Worm (Caenorhabditis elegans) whole organism, mixed stage, embryonic: ENCODE data around the gene str-85.

Experiments used
- bed-3 ChIP-seq: fragments of 200-800 bp; sonication (Bioruptor generic); optimal IDR thresholded peaks from 3 replicates; lab custom pipeline; 2018; ENCODE audit warnings: mild to moderate bottlenecking, missing genetic modification characterization, moderate library complexity, missing compliant biosample characterization
- blmp-1 ChIP-seq: fragments of 150-350 bp; optimal IDR thresholded peaks from 2 replicates; lab custom pipeline; 2014; ENCODE audit warnings: missing biosample characterization, missing genetic modification characterization
- ceh-39 ChIP-seq: fragments of 150-350 bp; optimal IDR thresholded peaks from 2 replicates; lab custom pipeline; 2014; ENCODE audit warnings: missing biosample characterization, missing genetic modification characterization
- ceh-43 ChIP-seq: fragments of 200-800 bp; sonication (Bioruptor generic); optimal IDR thresholded peaks from 2 replicates; lab custom pipeline; 2018; ENCODE audit warnings: mild to moderate bottlenecking, missing genetic modification characterization, moderate library complexity, missing compliant biosample characterization
- ceh-83 ChIP-seq: fragments of 200-800 bp; sonication (Bioruptor generic); optimal IDR thresholded peaks from 2 replicates; lab custom pipeline; 2018; ENCODE audit warnings: mild to moderate bottlenecking, missing genetic modification characterization, missing compliant biosample characterization
- cnd-1 ChIP-seq: fragments of 200-800 bp; sonication (Bioruptor generic); optimal IDR thresholded peaks from 2 replicates; lab custom pipeline; 2018; ENCODE audit warnings: mild to moderate bottlenecking, missing genetic modification characterization, missing compliant biosample characterization
- drap-1 ChIP-seq: fragments of 200-800 bp; sonication (Bioruptor generic); optimal IDR thresholded peaks from 3 replicates; lab custom pipeline; 2018; ENCODE audit warnings: mild to moderate bottlenecking, missing genetic modification characterization, missing compliant biosample characterization
- elt-1 ChIP-seq: sonication (generic microtip); optimal IDR thresholded peaks from 2 replicates; lab custom pipeline; 2017; ENCODE audit warnings: missing genetic modification characterization, mild to moderate bottlenecking, missing compliant biosample characterization, antibody characterized with exemption, moderate library complexity, borderline replicate concordance; ENCODE audit not compliant: insufficient read depth
- flh-1 ChIP-seq: fragments of 200-800 bp; sonication (Bioruptor generic); optimal IDR thresholded peaks from 2 replicates; lab custom pipeline; 2018; ENCODE audit warnings: mild to moderate bottlenecking, missing genetic modification characterization, moderate library complexity, missing compliant biosample characterization
- ham-2 ChIP-seq: fragments of 200-800 bp; sonication (Bioruptor generic); optimal IDR thresholded peaks from 2 replicates; lab custom pipeline; 2018; ENCODE audit warnings: mild to moderate bottlenecking, missing genetic modification characterization, missing compliant biosample characterization
- mab-5 ChIP-seq: fragments of 150-350 bp; optimal IDR thresholded peaks from 2 replicates; lab custom pipeline; 2014; ENCODE audit warnings: missing biosample characterization, missing genetic modification characterization
- mep-1 ChIP-seq: fragments of 150-350 bp; optimal IDR thresholded peaks from 2 replicates; lab custom pipeline; 2017; ENCODE audit warnings: missing biosample characterization, missing genetic modification reagents, missing genetic modification characterization, inconsistent platforms
- mls-2 ChIP-seq: sonication (generic microtip); optimal IDR thresholded peaks from 2 replicates; lab custom pipeline; 2016; ENCODE audit warnings: mild to moderate bottlenecking, missing genetic modification characterization, moderate library complexity, missing compliant biosample characterization
- nhr-12 ChIP-seq: fragments of 150-350 bp; optimal IDR thresholded peaks from 2 replicates; lab custom pipeline; 2014; ENCODE audit warnings: missing biosample characterization, missing genetic modification characterization
- nhr-237 ChIP-seq: fragments of 150-350 bp; optimal IDR thresholded peaks from 2 replicates; lab custom pipeline; 2014; ENCODE audit warnings: missing biosample characterization, missing genetic modification characterization
- pha-4 ChIP-seq: fragments of 150-350 bp; optimal IDR thresholded peaks from 2 replicates; lab custom pipeline; 2018; ENCODE audit warnings: missing biosample characterization, missing genetic modification reagents, missing genetic modification characterization
- snpc-4 ChIP-seq: fragments of 150-350 bp; optimal IDR thresholded peaks from 2 replicates; lab custom pipeline; 2014; ENCODE audit warnings: missing biosample characterization, missing genetic modification characterization
- sptf-1 ChIP-seq: sonication (generic microtip); optimal IDR thresholded peaks from 2 replicates; lab custom pipeline; 2017; ENCODE audit warnings: mild to moderate bottlenecking, missing genetic modification characterization, moderate library complexity, missing compliant biosample characterization
- tbx-8 ChIP-seq: fragments of 200-800 bp; sonication (Bioruptor generic); optimal IDR thresholded peaks from 2 replicates; lab custom pipeline; 2018; ENCODE audit warnings: mild to moderate bottlenecking, missing genetic modification characterization, moderate library complexity, missing compliant biosample characterization
- unc-120 ChIP-seq: sonication (generic microtip); optimal IDR thresholded peaks from 2 replicates; lab custom pipeline; 2017; ENCODE audit warnings: missing genetic modification characterization, missing compliant biosample characterization; ENCODE audit not compliant: poor library complexity, severe bottlenecking
- unc-39 ChIP-seq: fragments of 150-350 bp; optimal IDR thresholded peaks from 2 replicates; lab custom pipeline; 2014; ENCODE audit warnings: missing biosample characterization, missing genetic modification characterization
- unc-62 ChIP-seq: fragments of 150-350 bp; optimal IDR thresholded peaks from 2 replicates; lab custom pipeline; 2014; ENCODE audit warnings: missing biosample characterization, missing genetic modification reagents, missing genetic modification characterization
- zip-8 ChIP-seq: fragments of 150-350 bp; optimal IDR thresholded peaks from 2 replicates; lab custom pipeline; 2014; ENCODE audit warnings: missing biosample characterization, missing genetic modification characterization

The str-85 gene

ce11 chrV:8936184-8936589, 49.5 kb downstream of the str-85 start, which contains the start of gene unc-23:
Gene unc-23, plus strand, starts transcription at chrV:8936359.
- no peak for TF ChIP-seq mep-1 (tag; lab: Kevin White, UChicago)
- peak; percentile 17 for TF ChIP-seq nhr-237
- TF ChIP-seq ham-2 (GFP tag; lab: Kevin White, UChicago): peak; percentile 77
- TF ChIP-seq zip-8: no peak
- peak; percentile 14 for TF ChIP-seq blmp-1 (tag; lab: Kevin White, UChicago)
- peak; percentile 21 for TF ChIP-seq pha-4 (tag; lab: Kevin White, UChicago)
- TF ChIP-seq elt-1 (tag; lab: Kevin White, UChicago): peak; percentile 49
- TF ChIP-seq ceh-43 (GFP tag; lab: Kevin White, UChicago): no peak
- no peak for TF ChIP-seq flh-1
- no peak for TF ChIP-seq ceh-39 (tag; lab: Kevin White, UChicago)
- no peak for TF ChIP-seq drap-1 (GFP tag; lab: Kevin White, UChicago)
- no peak for TF ChIP-seq snpc-4 (tag; lab: Kevin White, UChicago)
- peak; percentile 35 for TF ChIP-seq sptf-1 (tag; lab: Kevin White, UChicago)
- peak; percentile 59 for TF ChIP-seq unc-62 (GFP tag; lab: Kevin White, UChicago)
- TF ChIP-seq tbx-8 (GFP tag; lab: Kevin White, UChicago): no peak
- TF ChIP-seq unc-39 (tag; lab: Kevin White, UChicago): no peak
- peak; percentile 64 for TF ChIP-seq unc-120 (tag; lab: Kevin White, UChicago)

- TF ChIP-seq zip-8 (no peak), nhr-12 (tag; lab: Kevin White, UChicago) (no peak), flh-1 (no peak), ceh-39 (tag; lab: Kevin White, UChicago) (no peak), cnd-1 (tag; lab: Kevin White, UChicago) (no peak), ceh-83 (GFP tag; lab: Kevin White, UChicago) (no peak), elt-1 (tag; lab: Kevin White, UChicago) (no peak), bed-3 (GFP tag; lab: Kevin White, UChicago) (no peak), mep-1 (tag; lab: Kevin White, UChicago) (no peak), pha-4 (tag; lab: Kevin White, UChicago) (no peak), unc-39 (tag; lab: Kevin White, UChicago) (no peak), mab-5 (tag; lab: Kevin White, UChicago) (no peak), mls-2 (tag; lab: Kevin White, UChicago) (no peak)
Observed at ce11 chrV:8935104-8935503, 50.5 kb downstream of the str-85 start.
